Fruit fly (Drosophila melanogaster) whole organism, adult: Measurements from ENCODE around the gene S-Lap3.

ENCODE experiments used
- CG33017 ChIP-seq: fragments of 200-800 bp; sonication (Bioruptor generic); optimal IDR thresholded peaks from 2 replicates; lab custom pipeline; 2018; ENCODE audit warnings: missing biosample characterization, mild to moderate bottlenecking, missing genetic modification characterization, moderate library complexity
- CG5204 ChIP-seq: fragments of 200-800 bp; sonication (Bioruptor generic); optimal IDR thresholded peaks from 2 replicates; lab custom pipeline; 2016; ENCODE audit warnings: missing biosample characterization, missing genetic modification characterization
- Crg-1 ChIP-seq: fragments of 200-800 bp; sonication (Bioruptor generic); optimal IDR thresholded peaks from 2 replicates; lab custom pipeline; 2016; ENCODE audit warnings: missing biosample characterization, missing genetic modification characterization
- Hr96 ChIP-seq: fragments of 200-800 bp; sonication (Bioruptor generic); optimal IDR thresholded peaks from 2 replicates; lab custom pipeline; 2016; ENCODE audit warnings: missing biosample characterization, missing genetic modification characterization
- bab1 ChIP-seq: fragments of 200-800 bp; sonication (Bioruptor generic); optimal IDR thresholded peaks from 3 replicates; lab custom pipeline; 2019; ENCODE audit warnings: missing biosample characterization, mild to moderate bottlenecking, missing genetic modification characterization, moderate library complexity
- cnc ChIP-seq, 2 experiments: fragments of >200 bp; optimal IDR thresholded peaks; 2 replicates each; lab custom pipeline; 2017
- kay ChIP-seq: fragments of 200-800 bp; sonication (Bioruptor generic); peaks from one replicate; lab custom pipeline; 2016; ENCODE audit warnings: missing biosample characterization, missing genetic modification characterization, borderline replicate concordance
- pad ChIP-seq: fragments of 200-800 bp; sonication (Bioruptor generic); optimal IDR thresholded peaks from 3 replicates; lab custom pipeline; 2017; ENCODE audit warnings: missing biosample characterization, missing genetic modification characterization, mild to moderate bottlenecking, moderate library complexity, missing genetic modification reagents
- toe ChIP-seq: fragments of 200-800 bp; sonication (Bioruptor generic); optimal IDR thresholded peaks from 2 replicates; lab custom pipeline; 2016; ENCODE audit warnings: missing biosample characterization, missing genetic modification characterization

dm6 chr3L:10463051-10463866 is 1.7 kb upstream of the S-Lap3 start, which contains the start of the genes Gem3 and CG32061:
- TF ChIP-seq Hr96 (no peak), cnc (optimal IDR thresholded peaks at IDR 0.05; lab: Kevin White, UChicago) (no peak), bab1 (GFP tag; lab: Kevin White, UChicago) (no peak), Crg-1 (GFP tag; lab: Kevin White, UChicago) (no peak), CG5204 (GFP tag; lab: Kevin White, UChicago) (no peak), kay (GFP tag; lab: Kevin White, UChicago) (no peak), pad (GFP tag; lab: Kevin White, UChicago) (no peak), toe (GFP tag; lab: Kevin White, UChicago) (no peak), CG33017 (no peak)
